Worm (Caenorhabditis elegans): Measurements from ENCODE around the gene lipl-5.

- no peak for TF ChIP-seq dmd-6 (GFP tag; IDR thresholded peaks at IDR 0.05)
- no peak for TF ChIP-seq attf-4 (tag; optimal IDR thresholded peaks at IDR 0.05)
- no peak for TF ChIP-seq ztf-7 (tag; optimal IDR thresholded peaks at IDR 0.05)
- TF ChIP-seq ama-1 (optimal IDR thresholded peaks at IDR 0.05) = no peak
- TF ChIP-seq aly-2 (tag; optimal IDR thresholded peaks at IDR 0.05) = no peak
- TF ChIP-seq snpc-1.2 (GFP tag; IDR thresholded peaks at IDR 0.05) = no peak
- TF ChIP-seq tag-97 (GFP tag; IDR thresholded peaks at IDR 0.05) = no peak
- no peak for TF ChIP-seq lin-13 (GFP tag; optimal IDR thresholded peaks at IDR 0.05)
- TF ChIP-seq nhr-42 (GFP tag; IDR thresholded peaks at IDR 0.05) = no peak
Measured at ce11 chrV:343546-343945, 42.0 kb upstream of the lipl-5 start.
